Worm (Caenorhabditis elegans) whole organism, midembryonic: ENCODE results near the gene ZK829.3.

Experiments
- T22C8.4 ChIP-seq: fragments of 200-800 bp; sonication (Bioruptor generic); IDR thresholded peaks from 2 replicates; pipeline ENCODE4 v1.3.6; 2022; ENCODE audit warnings: missing genetic modification characterization, missing compliant biosample characterization
- cog-1 ChIP-seq: sonication (generic microtip); optimal IDR thresholded peaks from 2 replicates; lab custom pipeline; 2016; ENCODE audit warnings: missing genetic modification characterization, missing compliant biosample characterization
- flt-1 ChIP-seq: fragments of 200-800 bp; sonication (Bioruptor generic); IDR thresholded peaks from 2 replicates; pipeline ENCODE4 v1.3.6; 2022; ENCODE audit warnings: missing genetic modification characterization, missing compliant biosample characterization
- ref-1 ChIP-seq: fragments of 200-800 bp; sonication (Bioruptor generic); conservative IDR thresholded peaks from 2 replicates; pipeline ENCODE4 v1.3.6; 2022; ENCODE audit warnings: missing genetic modification reagents, missing genetic modification characterization, missing compliant biosample characterization
- tab-1 ChIP-seq: fragments of 200-800 bp; sonication (Bioruptor generic); IDR thresholded peaks from 2 replicates; pipeline ENCODE4 v1.3.6; 2022; ENCODE audit warnings: missing genetic modification characterization, missing compliant biosample characterization
- ztf-23 ChIP-seq: fragments of 200-800 bp; sonication (Bioruptor generic); IDR thresholded peaks from 2 replicates; pipeline ENCODE4 v1.3.6; 2022; ENCODE audit warnings: missing genetic modification reagents, missing genetic modification characterization, missing compliant biosample characterization
- ztf-29 ChIP-seq: fragments of 200-800 bp; sonication (Bioruptor generic); IDR thresholded peaks from 2 replicates; pipeline ENCODE4 v1.3.6; 2022; ENCODE audit warnings: missing genetic modification reagents, missing genetic modification characterization, missing compliant biosample characterization

Gene ZK829.3

ce11 chrIV:11897710-11898109, 47.8 kb downstream of the ZK829.3 start:
- TF ChIP-seq ztf-29 (GFP tag; lab: Robert Waterston, UW) = no peak
- TF ChIP-seq T22C8.4 (GFP tag; lab: Robert Waterston, UW) = no peak
- no peak for TF ChIP-seq cog-1 (tag; lab: Kevin White, UChicago)
- TF ChIP-seq ztf-23 (GFP tag; lab: Robert Waterston, UW) = no peak
- TF ChIP-seq ref-1 (GFP tag; lab: Robert Waterston, UW) = no peak
- TF ChIP-seq tab-1 (GFP tag; lab: Robert Waterston, UW) = no peak

ce11 chrIV:11893336-11893735, 52.2 kb downstream of the ZK829.3 start:
- TF ChIP-seq tab-1 (GFP tag; lab: Robert Waterston, UW) (no peak), ztf-23 (GFP tag; lab: Robert Waterston, UW) (no peak), flt-1 (GFP tag; lab: Robert Waterston, UW) (no peak)
